Worm (Caenorhabditis elegans) whole organism, dauer: ENCODE results near the gene deg-3.

Experiments used
- unc-62 ChIP-seq: sonication (generic microtip); optimal IDR thresholded peaks from 2 replicates; lab custom pipeline; 2017; ENCODE audit warnings: missing biosample characterization, missing genetic modification reagents, missing genetic modification characterization

Gene deg-3

DNA sequence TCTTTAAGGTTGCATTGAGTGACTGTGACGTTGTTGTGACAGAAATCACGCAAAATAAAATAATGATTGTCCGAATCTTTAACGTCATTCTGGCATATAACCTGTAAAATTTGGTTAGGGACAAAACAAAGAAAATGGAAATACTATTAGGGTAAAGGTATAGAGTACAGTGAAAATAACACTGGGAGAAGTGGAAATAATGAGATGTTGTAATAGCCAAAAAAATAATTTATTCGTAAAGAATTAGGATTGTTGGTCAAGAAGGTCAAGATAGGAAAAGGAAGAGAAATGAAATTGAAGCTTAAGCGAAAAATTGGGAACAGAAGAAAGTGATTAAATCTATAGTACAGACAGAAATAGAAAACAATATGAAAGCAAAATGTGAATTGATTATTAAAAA, at the start of gene deg-3:
Gene deg-3, minus strand, starts transcription at position 101 of the 400 bp plus-strand sequence.
- no peak for TF ChIP-seq unc-62

DNA sequence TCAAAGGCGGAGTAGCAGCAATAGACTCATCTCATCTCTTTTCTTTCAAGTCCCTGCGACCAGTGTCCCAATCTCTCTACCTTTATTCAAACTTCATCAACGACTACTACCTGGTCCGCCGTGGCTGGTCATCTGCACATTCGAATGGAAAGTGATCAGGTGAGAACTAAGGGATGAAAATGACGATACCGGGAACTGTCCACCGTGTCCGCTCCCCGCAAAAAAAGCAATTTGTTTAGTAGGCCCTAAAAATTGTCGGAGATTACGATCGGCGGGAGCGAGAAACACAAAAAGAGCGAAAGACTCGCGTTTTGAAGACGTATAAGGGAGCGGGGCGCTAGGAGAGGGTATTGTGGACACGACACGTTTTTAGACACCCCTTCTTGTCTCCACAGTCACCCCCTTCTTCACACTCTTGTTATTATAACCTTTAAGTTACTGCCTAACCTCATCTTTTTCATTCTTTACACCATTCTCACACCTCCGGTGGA, 48.0 kb upstream of the deg-3 start, which contains the start of gene zipt-16:
Gene zipt-16, plus strand, starts transcription at position 51 of the 491 bp plus-strand sequence.
- no peak for TF ChIP-seq unc-62

DNA sequence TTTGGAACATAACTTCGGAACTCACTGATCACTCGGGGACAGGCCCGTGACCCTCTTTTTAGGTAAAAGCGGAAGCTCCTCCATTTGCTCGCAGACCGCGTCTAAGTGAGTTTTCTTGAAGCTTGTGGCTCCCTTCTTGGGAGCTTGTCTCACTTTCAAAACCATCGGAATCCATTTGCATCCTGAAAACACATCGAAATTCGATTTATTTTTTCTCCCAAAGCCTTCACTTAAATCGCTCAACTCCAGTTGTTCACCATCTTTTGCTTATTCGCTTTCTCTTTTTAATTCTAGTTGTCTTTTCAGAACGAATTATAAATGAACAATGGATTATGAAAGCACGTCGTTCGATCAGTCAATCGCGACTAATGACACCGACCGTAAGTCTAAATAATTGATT, 44.3 kb upstream of the deg-3 start, which contains the start of gene T11F9.1:
Gene T11F9.1, plus strand, starts transcription at position 301 of the 400 bp plus-strand sequence.
- no peak for TF ChIP-seq unc-62

DNA sequence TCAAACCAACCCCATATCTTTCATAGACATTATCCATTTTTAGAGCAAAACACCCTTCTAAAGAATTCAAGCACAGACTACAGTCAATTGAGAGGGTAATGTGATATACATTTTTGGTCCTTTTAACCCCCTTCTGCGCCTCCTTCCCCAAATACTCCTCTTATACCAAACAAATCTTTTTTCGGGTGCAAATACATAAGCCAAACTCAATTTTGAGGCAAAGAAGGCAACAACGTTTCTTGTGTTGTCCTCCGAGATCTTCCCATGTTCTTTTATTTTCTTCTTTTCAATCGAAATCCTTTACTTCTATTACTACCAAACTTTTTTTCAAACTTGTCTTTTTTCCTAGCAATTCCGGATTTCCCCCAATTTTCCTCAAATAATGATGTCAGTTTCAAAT, 40.0 kb upstream of the deg-3 start:
- no peak for TF ChIP-seq unc-62

- TF ChIP-seq unc-62: no peak
These were observed 35.3 kb upstream of the deg-3 start, which contains the start of gene col-156 for ce11 chrV:11450257-11450656. Gene col-156 (minus strand): TSS chrV:11450357.

- TF ChIP-seq unc-62: no peak
These were observed 34.4 kb upstream of the deg-3 start for ce11 chrV:11449404-11449803.

DNA sequence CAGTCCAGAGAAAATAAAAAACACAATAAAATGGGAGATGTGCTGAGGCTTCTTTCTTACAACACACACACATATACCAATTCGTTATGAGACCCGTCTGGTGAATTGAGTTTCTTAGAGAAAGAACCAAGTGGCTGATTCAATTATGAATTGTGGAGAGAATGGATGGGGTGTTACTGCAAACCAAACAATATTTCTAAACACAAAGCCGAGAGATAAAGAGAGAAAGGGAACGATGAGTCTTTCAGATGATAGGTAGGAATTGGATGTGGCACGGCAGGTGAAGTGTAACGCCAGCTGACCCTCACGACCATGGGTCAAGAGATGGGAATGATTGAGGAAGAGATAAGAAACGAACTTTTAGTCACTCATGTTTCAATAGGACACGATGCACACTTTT, 31.3 kb upstream of the deg-3 start, which contains the start of gene mig-17:
Gene mig-17, plus strand, starts transcription at position 389 of the 400 bp plus-strand sequence.
- no peak for TF ChIP-seq unc-62

- TF ChIP-seq unc-62: no peak
These were observed 30.4 kb upstream of the deg-3 start for ce11 chrV:11445375-11445774.

ce11 chrV:11443503-11443902, 28.5 kb upstream of the deg-3 start, which contains the start of gene F57B7.2:
Gene F57B7.2 (minus strand): TSS chrV:11443603.
- TF ChIP-seq unc-62: no peak

ce11 chrV:11439202-11439601, 24.2 kb upstream of the deg-3 start:
- TF ChIP-seq unc-62: no peak

ce11 chrV:11438464-11438863, 23.5 kb upstream of the deg-3 start, which contains the start of gene dmsr-1:
Gene dmsr-1 (plus strand): TSS chrV:11438764.
- TF ChIP-seq unc-62: no peak

DNA sequence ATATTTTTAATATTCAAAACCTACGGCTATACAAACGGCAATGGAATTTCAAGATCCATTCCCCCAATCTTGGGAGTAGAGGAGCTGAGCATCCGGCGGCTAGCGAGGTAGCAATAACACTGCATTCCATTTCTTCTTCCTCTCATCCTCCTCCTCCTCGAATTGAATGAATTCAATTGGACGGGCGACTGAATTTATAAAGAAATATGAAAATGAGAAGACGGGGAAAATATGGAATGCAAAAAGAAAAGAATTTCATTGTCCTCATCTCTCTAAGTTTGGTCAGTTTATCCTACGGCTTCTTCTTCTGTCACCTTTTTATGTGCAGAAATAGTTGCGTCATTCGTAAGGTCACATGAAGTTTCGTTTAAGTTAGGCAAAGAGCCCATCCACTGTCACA, 21.4 kb upstream of the deg-3 start:
- TF ChIP-seq unc-62: no peak

DNA sequence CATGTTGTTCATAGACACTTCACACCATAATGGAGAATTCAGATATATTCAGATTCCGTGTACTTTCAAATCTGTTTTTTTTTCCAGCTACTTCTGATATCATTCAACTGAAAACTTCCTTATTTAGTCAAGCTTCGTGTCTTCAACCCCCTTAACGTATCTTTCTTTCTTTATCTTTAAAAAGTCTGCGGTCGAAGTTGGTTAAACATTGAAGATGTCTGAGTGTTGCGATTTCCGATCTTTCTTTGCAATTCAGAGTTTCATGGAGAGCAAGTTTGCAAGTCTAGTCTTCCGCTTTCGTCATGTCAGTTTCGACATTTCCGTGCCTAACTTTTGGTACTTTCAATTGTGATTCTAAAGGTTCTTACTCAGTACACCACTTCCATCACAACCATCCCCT, 20.3 kb upstream of the deg-3 start:
- TF ChIP-seq unc-62: no peak

DNA sequence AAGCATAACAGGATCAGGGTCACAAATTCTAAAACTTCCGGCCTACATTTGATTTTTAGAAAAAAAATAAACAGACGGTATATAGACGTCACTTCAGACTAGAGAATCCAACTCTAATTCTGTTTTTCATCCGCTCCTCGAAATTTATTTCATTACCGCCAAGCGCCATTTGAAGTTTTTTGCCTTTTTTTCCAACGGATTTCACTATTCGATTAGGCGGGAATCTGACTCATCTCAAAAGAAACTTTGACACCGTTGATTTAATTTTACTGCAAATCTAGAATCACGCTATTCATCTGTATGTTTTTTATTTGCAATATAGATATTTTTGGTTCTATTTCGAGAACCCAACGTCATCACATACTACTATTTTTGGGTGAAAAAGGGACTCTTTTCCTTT, 15.9 kb upstream of the deg-3 start:
- TF ChIP-seq unc-62: no peak

- TF ChIP-seq unc-62: no peak
These were observed 13.8 kb upstream of the deg-3 start for ce11 chrV:11428728-11429127.

DNA sequence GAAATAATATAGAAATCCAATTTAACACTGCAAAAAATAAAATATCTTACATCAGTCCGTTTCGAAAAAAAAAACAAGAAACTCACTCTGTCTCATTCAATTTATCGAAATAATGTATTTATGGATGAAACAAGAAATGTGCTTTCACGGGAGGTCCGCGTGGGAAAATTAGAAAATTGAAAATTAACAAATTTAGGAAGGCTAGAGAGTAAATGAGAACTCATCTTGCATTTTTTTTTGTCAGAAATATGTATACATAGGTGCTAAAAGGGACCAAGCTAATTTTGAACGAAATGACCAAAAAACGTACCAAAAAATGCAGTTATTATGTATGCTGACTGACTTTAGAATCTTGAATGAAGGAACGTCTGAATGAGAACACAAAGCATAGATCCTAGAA, 9.6 kb upstream of the deg-3 start, which contains the start of gene T26H10.2:
Gene T26H10.2, minus strand, starts transcription at position 101 of the 400 bp plus-strand sequence.
- no peak for TF ChIP-seq unc-62

DNA sequence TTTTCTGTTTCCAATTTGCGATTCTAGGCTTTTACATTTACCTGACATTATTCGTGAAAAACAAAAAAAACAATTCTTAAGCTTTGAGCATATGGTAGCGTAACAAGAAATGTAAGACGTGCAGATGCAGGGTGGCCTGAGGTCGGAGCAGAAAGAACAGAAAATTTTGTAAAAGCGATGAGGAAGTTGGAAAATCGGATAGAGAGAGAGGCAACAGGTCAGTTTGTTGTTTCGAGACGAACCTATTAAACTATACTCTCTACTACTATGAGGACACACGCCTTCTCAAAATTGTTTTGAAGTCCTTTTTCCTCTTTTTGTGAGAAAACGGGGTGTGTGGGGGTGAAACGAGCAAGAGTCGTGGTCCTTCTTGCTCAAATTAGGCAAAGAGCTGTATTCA, 6.6 kb upstream of the deg-3 start, which contains the start of gene des-2:
Gene des-2, minus strand, starts transcription at position 101 of the 400 bp plus-strand sequence.
- TF ChIP-seq unc-62: no peak

DNA sequence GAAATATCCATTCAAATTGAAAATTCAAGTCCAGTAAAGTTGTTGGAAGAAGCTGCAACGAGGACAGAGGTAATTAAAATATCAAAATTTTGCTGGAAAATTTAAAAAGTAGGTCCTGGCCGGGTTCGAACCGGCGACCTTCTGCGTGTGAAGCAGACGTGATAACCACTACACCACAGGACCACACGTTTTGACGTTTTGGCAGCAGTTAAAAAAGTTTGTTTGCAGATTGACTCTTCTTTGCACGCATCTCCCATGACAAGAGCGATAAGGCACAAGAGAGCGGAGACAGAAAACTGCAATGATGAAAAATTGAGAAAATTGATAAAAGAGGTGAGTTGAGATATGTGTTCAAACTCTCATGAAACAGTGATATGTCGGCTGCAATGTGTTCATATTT, 2.8 kb downstream of the deg-3 start:
- no peak for TF ChIP-seq unc-62
